Worm (Caenorhabditis elegans) whole organism, mixed stage, embryonic: ENCODE measurements around the gene C25D7.10.

ENCODE experiments used
- M03D4.4 ChIP-seq: sonication (generic microtip); optimal IDR thresholded peaks from 2 replicates; lab custom pipeline; 2017; ENCODE audit warnings: mild to moderate bottlenecking, missing genetic modification characterization, missing compliant biosample characterization
- bed-3 ChIP-seq: fragments of 200-800 bp; sonication (Bioruptor generic); optimal IDR thresholded peaks from 3 replicates; lab custom pipeline; 2018; ENCODE audit warnings: mild to moderate bottlenecking, missing genetic modification characterization, moderate library complexity, missing compliant biosample characterization
- blmp-1 ChIP-seq: fragments of 150-350 bp; optimal IDR thresholded peaks from 2 replicates; lab custom pipeline; 2014; ENCODE audit warnings: missing biosample characterization, missing genetic modification characterization
- ceh-39 ChIP-seq: fragments of 150-350 bp; optimal IDR thresholded peaks from 2 replicates; lab custom pipeline; 2014; ENCODE audit warnings: missing biosample characterization, missing genetic modification characterization
- ceh-43 ChIP-seq: fragments of 200-800 bp; sonication (Bioruptor generic); optimal IDR thresholded peaks from 2 replicates; lab custom pipeline; 2018; ENCODE audit warnings: mild to moderate bottlenecking, missing genetic modification characterization, moderate library complexity, missing compliant biosample characterization
- ceh-83 ChIP-seq: fragments of 200-800 bp; sonication (Bioruptor generic); optimal IDR thresholded peaks from 2 replicates; lab custom pipeline; 2018; ENCODE audit warnings: mild to moderate bottlenecking, missing genetic modification characterization, missing compliant biosample characterization
- ces-1 ChIP-seq: fragments of 150-350 bp; optimal IDR thresholded peaks from 2 replicates; lab custom pipeline; 2014; ENCODE audit warnings: missing biosample characterization, missing genetic modification reagents, missing genetic modification characterization
- cnd-1 ChIP-seq: fragments of 200-800 bp; sonication (Bioruptor generic); optimal IDR thresholded peaks from 2 replicates; lab custom pipeline; 2018; ENCODE audit warnings: mild to moderate bottlenecking, missing genetic modification characterization, missing compliant biosample characterization
- drap-1 ChIP-seq: fragments of 200-800 bp; sonication (Bioruptor generic); optimal IDR thresholded peaks from 3 replicates; lab custom pipeline; 2018; ENCODE audit warnings: mild to moderate bottlenecking, missing genetic modification characterization, missing compliant biosample characterization
- elt-1 ChIP-seq: sonication (generic microtip); optimal IDR thresholded peaks from 2 replicates; lab custom pipeline; 2017; ENCODE audit warnings: missing genetic modification characterization, mild to moderate bottlenecking, missing compliant biosample characterization, antibody characterized with exemption, moderate library complexity, borderline replicate concordance; ENCODE audit not compliant: insufficient read depth
- flh-1 ChIP-seq: fragments of 200-800 bp; sonication (Bioruptor generic); optimal IDR thresholded peaks from 2 replicates; lab custom pipeline; 2018; ENCODE audit warnings: mild to moderate bottlenecking, missing genetic modification characterization, moderate library complexity, missing compliant biosample characterization
- ham-2 ChIP-seq: fragments of 200-800 bp; sonication (Bioruptor generic); optimal IDR thresholded peaks from 2 replicates; lab custom pipeline; 2018; ENCODE audit warnings: mild to moderate bottlenecking, missing genetic modification characterization, missing compliant biosample characterization
- hlh-1 ChIP-seq: fragments of 150-350 bp; optimal IDR thresholded peaks from 2 replicates; lab custom pipeline; 2014; ENCODE audit warnings: missing biosample characterization, missing genetic modification reagents, missing genetic modification characterization
- lin-13 ChIP-seq: fragments of 150-350 bp; optimal IDR thresholded peaks from 2 replicates; lab custom pipeline; 2014; ENCODE audit warnings: missing biosample characterization, missing genetic modification characterization
- lin-32 ChIP-seq: fragments of 200-800 bp; sonication (Bioruptor generic); optimal IDR thresholded peaks from 2 replicates; lab custom pipeline; 2018; ENCODE audit warnings: mild to moderate bottlenecking, missing genetic modification characterization, missing compliant biosample characterization
- lsy-2 ChIP-seq: fragments of 150-350 bp; optimal IDR thresholded peaks from 2 replicates; lab custom pipeline; 2014; ENCODE audit warnings: missing biosample characterization, missing genetic modification characterization
- mab-5 ChIP-seq: fragments of 150-350 bp; optimal IDR thresholded peaks from 2 replicates; lab custom pipeline; 2014; ENCODE audit warnings: missing biosample characterization, missing genetic modification characterization
- mep-1 ChIP-seq: fragments of 150-350 bp; optimal IDR thresholded peaks from 2 replicates; lab custom pipeline; 2017; ENCODE audit warnings: missing biosample characterization, missing genetic modification reagents, missing genetic modification characterization, inconsistent platforms
- mls-2 ChIP-seq: sonication (generic microtip); optimal IDR thresholded peaks from 2 replicates; lab custom pipeline; 2016; ENCODE audit warnings: mild to moderate bottlenecking, missing genetic modification characterization, moderate library complexity, missing compliant biosample characterization
- nhr-12 ChIP-seq: fragments of 150-350 bp; optimal IDR thresholded peaks from 2 replicates; lab custom pipeline; 2014; ENCODE audit warnings: missing biosample characterization, missing genetic modification characterization
- nhr-2 ChIP-seq: fragments of 150-350 bp; optimal IDR thresholded peaks from 2 replicates; lab custom pipeline; 2014; ENCODE audit warnings: missing biosample characterization, missing genetic modification characterization
- nhr-28 ChIP-seq: fragments of 150-350 bp; optimal IDR thresholded peaks from 2 replicates; lab custom pipeline; 2014; ENCODE audit warnings: missing biosample characterization, missing genetic modification characterization
- nhr-76 ChIP-seq: sonication (generic microtip); optimal IDR thresholded peaks from 2 replicates; lab custom pipeline; 2017; ENCODE audit warnings: missing biosample characterization, missing genetic modification characterization
- pha-4 ChIP-seq: fragments of 150-350 bp; optimal IDR thresholded peaks from 2 replicates; lab custom pipeline; 2018; ENCODE audit warnings: missing biosample characterization, missing genetic modification reagents, missing genetic modification characterization
- sem-2 ChIP-seq: fragments of 200-800 bp; sonication (Bioruptor generic); optimal IDR thresholded peaks from 2 replicates; lab custom pipeline; 2018; ENCODE audit warnings: mild to moderate bottlenecking, missing genetic modification characterization, missing compliant biosample characterization
- snpc-4 ChIP-seq: fragments of 150-350 bp; optimal IDR thresholded peaks from 2 replicates; lab custom pipeline; 2014; ENCODE audit warnings: missing biosample characterization, missing genetic modification characterization
- sptf-1 ChIP-seq: sonication (generic microtip); optimal IDR thresholded peaks from 2 replicates; lab custom pipeline; 2017; ENCODE audit warnings: mild to moderate bottlenecking, missing genetic modification characterization, moderate library complexity, missing compliant biosample characterization
- tbx-8 ChIP-seq: fragments of 200-800 bp; sonication (Bioruptor generic); optimal IDR thresholded peaks from 2 replicates; lab custom pipeline; 2018; ENCODE audit warnings: mild to moderate bottlenecking, missing genetic modification characterization, moderate library complexity, missing compliant biosample characterization
- unc-120 ChIP-seq: sonication (generic microtip); optimal IDR thresholded peaks from 2 replicates; lab custom pipeline; 2017; ENCODE audit warnings: missing genetic modification characterization, missing compliant biosample characterization; ENCODE audit not compliant: poor library complexity, severe bottlenecking
- unc-39 ChIP-seq: fragments of 150-350 bp; optimal IDR thresholded peaks from 2 replicates; lab custom pipeline; 2014; ENCODE audit warnings: missing biosample characterization, missing genetic modification characterization
- zip-8 ChIP-seq: fragments of 150-350 bp; optimal IDR thresholded peaks from 2 replicates; lab custom pipeline; 2014; ENCODE audit warnings: missing biosample characterization, missing genetic modification characterization
- ztf-11 ChIP-seq: fragments of 150-350 bp; optimal IDR thresholded peaks from 2 replicates; lab custom pipeline; 2014; ENCODE audit warnings: missing biosample characterization, missing genetic modification characterization

The C25D7.10 gene

DNA sequence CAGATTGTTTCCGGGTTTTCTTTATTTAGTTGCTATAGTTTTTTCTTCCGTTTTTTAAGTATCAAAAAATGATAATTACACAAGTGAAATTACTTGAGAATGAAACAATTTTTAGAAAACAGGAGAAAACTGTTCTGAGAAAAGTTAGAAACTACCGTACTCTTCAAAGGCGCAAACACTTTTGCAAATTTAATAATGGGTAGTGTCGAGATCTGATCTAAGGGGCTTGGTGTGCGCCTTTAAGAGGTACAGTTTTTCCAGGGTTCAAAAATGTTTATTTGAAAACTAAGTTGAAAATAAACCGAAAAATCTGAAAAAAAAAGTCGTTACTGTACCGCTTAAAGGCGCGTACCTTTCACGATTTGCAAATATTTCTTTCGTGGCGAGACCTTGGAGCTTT lies 6.7 kb upstream of the C25D7.10 start:
- TF ChIP-seq nhr-12 (tag; lab: Kevin White, UChicago) (no peak), nhr-76 (tag; lab: Kevin White, UChicago) (no peak), lin-13 (tag; lab: Kevin White, UChicago) (no peak), elt-1 (tag; lab: Kevin White, UChicago) (no peak), lsy-2 (tag; lab: Kevin White, UChicago) (no peak), unc-120 (tag; lab: Kevin White, UChicago) (no peak), M03D4.4 (tag; lab: Kevin White, UChicago) (no peak), ceh-83 (GFP tag; lab: Kevin White, UChicago) (no peak), hlh-1 (no peak), ceh-43 (GFP tag; lab: Kevin White, UChicago) (no peak), pha-4 (tag; lab: Kevin White, UChicago) (no peak), snpc-4 (tag; lab: Kevin White, UChicago) (no peak), nhr-28 (tag; lab: Kevin White, UChicago) (no peak), bed-3 (GFP tag; lab: Kevin White, UChicago) (no peak), lin-32 (GFP tag; lab: Kevin White, UChicago) (no peak), nhr-2 (tag; lab: Kevin White, UChicago) (no peak), sem-2 (GFP tag; lab: Kevin White, UChicago) (no peak), tbx-8 (GFP tag; lab: Kevin White, UChicago) (no peak)

DNA sequence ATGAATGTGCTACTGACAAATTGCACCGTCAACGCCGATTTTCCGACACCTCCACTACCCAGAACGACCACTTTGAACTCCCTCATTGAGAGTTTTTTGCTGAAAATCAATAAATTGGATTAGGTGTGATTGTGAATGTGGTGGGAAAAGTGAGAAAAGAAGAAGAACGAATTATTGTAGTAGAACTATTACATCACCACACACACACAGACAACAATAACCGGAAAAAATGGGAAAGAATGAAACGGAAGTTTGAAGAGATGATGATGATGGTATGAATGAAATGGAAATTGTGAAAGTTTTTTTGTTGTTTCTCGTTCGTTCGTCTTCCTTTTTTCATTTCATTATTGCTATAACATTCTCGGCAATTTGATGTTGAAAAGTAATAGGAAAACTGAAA lies 3.3 kb upstream of the C25D7.10 start, which contains the start of gene rap-2:
Gene rap-2 (minus strand): TSS at position 101 of the 400 bp plus-strand sequence.
- TF ChIP-seq nhr-2 (tag; lab: Kevin White, UChicago) (no peak), zip-8 (tag; lab: Kevin White, UChicago) (no peak), ceh-43 (GFP tag; lab: Kevin White, UChicago) (no peak), mls-2 (tag; lab: Kevin White, UChicago) (no peak), blmp-1 (no peak), M03D4.4 (tag; lab: Kevin White, UChicago) (no peak), ham-2 (no peak)
- TF ChIP-seq, all 35 proteins: peak for 0

DNA sequence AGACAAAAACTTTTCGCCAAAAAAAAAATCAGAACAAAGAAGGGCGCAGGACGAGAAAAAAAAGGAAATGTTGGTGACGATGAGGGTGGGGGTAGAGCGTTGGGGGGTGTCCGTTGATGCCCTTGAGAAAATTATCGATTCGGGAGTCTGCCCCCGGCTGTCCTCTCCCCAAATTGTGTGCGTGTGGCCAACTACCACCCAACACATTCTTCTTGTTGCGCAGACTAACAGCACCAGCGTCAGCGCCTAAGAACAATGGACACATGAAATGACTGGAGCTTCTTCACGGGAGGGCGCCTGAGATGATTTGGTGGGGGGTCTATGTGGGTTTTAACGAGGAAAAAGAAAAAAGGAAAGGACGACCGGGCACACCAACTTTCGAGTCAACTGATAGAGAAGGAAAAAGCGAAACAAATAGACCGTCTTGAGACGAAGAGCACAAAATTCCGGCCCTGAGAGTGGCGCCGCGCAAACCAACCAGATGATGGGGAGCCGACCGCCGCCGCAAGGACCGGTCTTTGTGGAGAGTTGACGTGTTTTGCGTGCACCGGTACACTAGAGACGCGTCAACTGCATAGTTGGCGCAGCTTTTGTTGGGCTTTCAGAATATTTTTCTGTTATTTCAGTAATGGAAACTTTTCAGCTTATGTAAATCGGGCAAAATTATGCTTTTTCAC lies 2.1 kb upstream of the C25D7.10 start, which contains the start of gene C25D7.9:
Gene C25D7.9 (plus strand): TSS at position 68 of the 677 bp plus-strand sequence.
- peak; percentile 77 for TF ChIP-seq nhr-2 (tag; lab: Kevin White, UChicago)
- no peak for TF ChIP-seq unc-120 (tag; lab: Kevin White, UChicago)
- TF ChIP-seq ham-2: no peak
- peak; percentile 24 for TF ChIP-seq sptf-1 (tag; lab: Kevin White, UChicago)
- no peak for TF ChIP-seq ztf-11 (tag; lab: Kevin White, UChicago)
- no peak for TF ChIP-seq nhr-28 (tag; lab: Kevin White, UChicago)
- TF ChIP-seq ces-1: peak; percentile 8
- TF ChIP-seq mls-2 (tag; lab: Kevin White, UChicago): peak; percentile 51
- no peak for TF ChIP-seq flh-1 (GFP tag; lab: Kevin White, UChicago)
- peak; percentile 13 for TF ChIP-seq mep-1 (tag; lab: Kevin White, UChicago)
- TF ChIP-seq tbx-8 (GFP tag; lab: Kevin White, UChicago): no peak
- TF ChIP-seq pha-4 (tag; lab: Kevin White, UChicago): no peak
- no peak for TF ChIP-seq cnd-1 (tag; lab: Kevin White, UChicago)
- no peak for TF ChIP-seq lin-13 (tag; lab: Kevin White, UChicago)
- no peak for TF ChIP-seq elt-1 (tag; lab: Kevin White, UChicago)
- no peak for TF ChIP-seq unc-39
- no peak for TF ChIP-seq nhr-12 (tag; lab: Kevin White, UChicago)
- TF ChIP-seq nhr-76 (tag; lab: Kevin White, UChicago): no peak
- TF ChIP-seq mab-5 (tag; lab: Kevin White, UChicago): no peak
- no peak for TF ChIP-seq hlh-1
- TF ChIP-seq ceh-39: peak; percentile 20
- TF ChIP-seq bed-3 (GFP tag; lab: Kevin White, UChicago): no peak
- peak; percentile 55 for TF ChIP-seq drap-1 (GFP tag; lab: Kevin White, UChicago)
- no peak for TF ChIP-seq sem-2 (GFP tag; lab: Kevin White, UChicago)
- no peak for TF ChIP-seq ceh-43 (GFP tag; lab: Kevin White, UChicago)
